Worm (Caenorhabditis elegans): ENCODE measurements around the gene unc-104.
A peak's percentile ranks its signal among the peaks of the same experiment; 100 is the strongest.

The unc-104 gene

DNA sequence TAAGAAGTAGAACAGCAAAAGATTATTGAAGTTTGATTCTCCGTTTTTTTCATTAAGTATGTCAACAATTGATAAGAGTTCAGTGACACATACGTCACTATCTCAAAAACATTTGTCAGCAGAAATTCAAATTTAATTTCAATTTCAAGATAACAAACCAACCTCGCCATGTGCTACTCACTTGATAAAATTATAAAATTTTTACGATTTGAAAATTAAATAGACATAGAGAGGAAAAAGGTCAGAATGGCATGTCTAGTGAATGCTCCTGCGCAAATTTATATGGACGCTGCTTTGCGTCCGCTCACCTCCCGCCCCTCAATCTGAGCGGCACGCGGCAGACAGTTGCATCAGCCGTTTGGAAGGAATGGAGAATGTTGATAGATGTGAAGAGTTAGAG is 65.4 kb downstream of the unc-104 start:
- TF ChIP-seq nhr-90 (tag; optimal IDR thresholded peaks at IDR 0.05; ENCODE audit: poor library complexity): no peak
- peak; percentile 19 for TF ChIP-seq nhr-20 (tag; optimal IDR thresholded peaks at IDR 0.05)
- peak; percentile 57 for TF ChIP-seq rnt-1 (tag; optimal IDR thresholded peaks at IDR 0.05)
- peak; percentile 15 for TF ChIP-seq nhr-71 (tag; optimal IDR thresholded peaks at IDR 0.05)
- TF ChIP-seq nhr-28 (tag; optimal IDR thresholded peaks at IDR 0.05): no peak
- no peak for TF ChIP-seq mef-2 (tag; optimal IDR thresholded peaks at IDR 0.05)
- no peak for TF ChIP-seq ces-1 (GFP tag; optimal IDR thresholded peaks at IDR 0.05)
- peak; percentile 93 for TF ChIP-seq elt-2 (tag; optimal IDR thresholded peaks at IDR 0.05)
- peak in 1 of 2 experiments; percentile 13 for TF ChIP-seq lin-35 (GFP tag; optimal IDR thresholded peaks at IDR 0.05)
- TF ChIP-seq C34B4.2 (tag; optimal IDR thresholded peaks at IDR 0.05): no peak
- no peak for TF ChIP-seq nhr-19 (GFP tag; conservative IDR thresholded peaks at IDR 0.05)
- no peak for TF ChIP-seq elt-3 (tag; optimal IDR thresholded peaks at IDR 0.05)
- TF ChIP-seq mdl-1 (tag; optimal IDR thresholded peaks at IDR 0.05): no peak
- TF ChIP-seq lin-14 (GFP tag; optimal IDR thresholded peaks at IDR 0.05): peak; percentile 32
